Fruit fly (Drosophila melanogaster) whole organism, prepupa: ENCODE data around the gene CG14230.
A peak's percentile ranks its signal among the peaks of the same experiment; 100 is the strongest.

Source experiments
- Blimp-1 ChIP-seq: fragments of 200-800 bp; sonication (Bioruptor generic); optimal IDR thresholded peaks from 3 replicates; lab custom pipeline; 2017; ENCODE audit warnings: missing biosample characterization, missing genetic modification characterization, mild to moderate bottlenecking, moderate library complexity, missing genetic modification reagents
- CG11294 ChIP-seq: fragments of 200-800 bp; sonication (Bioruptor generic); IDR thresholded peaks from 2 replicates; pipeline ENCODE4 v1.3.6; 2022; ENCODE audit warnings: missing biosample characterization, missing genetic modification characterization
- CG11762 ChIP-seq: fragments of 200-800 bp; sonication (Bioruptor generic); optimal IDR thresholded peaks from 3 replicates; lab custom pipeline; 2016; ENCODE audit warnings: missing biosample characterization, missing genetic modification characterization; ENCODE audit not compliant: insufficient read depth
- CG11902 ChIP-seq: fragments of 200-800 bp; sonication (Bioruptor generic); optimal IDR thresholded peaks from 3 replicates; lab custom pipeline; 2016; ENCODE audit warnings: missing biosample characterization, missing genetic modification characterization
- CG15336 ChIP-seq: fragments of 200-800 bp; sonication (Bioruptor generic); IDR thresholded peaks from 2 replicates; pipeline ENCODE4 v1.3.6; 2022; ENCODE audit warnings: missing biosample characterization, missing genetic modification characterization
- CG1621 ChIP-seq: fragments of 200-800 bp; sonication (Bioruptor generic); optimal IDR thresholded peaks from 3 replicates; lab custom pipeline; 2018; ENCODE audit warnings: missing biosample characterization, mild to moderate bottlenecking, missing genetic modification characterization
- CG16779 ChIP-seq: fragments of 200-800 bp; sonication (Bioruptor generic); optimal IDR thresholded peaks from 3 replicates; lab custom pipeline; 2017; ENCODE audit warnings: missing biosample characterization, mild to moderate bottlenecking, missing genetic modification characterization
- CG3032 ChIP-seq: fragments of 200-800 bp; optimal IDR thresholded peaks from 2 replicates; lab custom pipeline; 2019; ENCODE audit warnings: missing biosample characterization, mild to moderate bottlenecking, missing genetic modification characterization, moderate library complexity
- CG31627 ChIP-seq: fragments of 200-800 bp; sonication (Bioruptor generic); optimal IDR thresholded peaks from 3 replicates; lab custom pipeline; 2016; ENCODE audit warnings: missing biosample characterization, missing genetic modification characterization
- CG32006 ChIP-seq: fragments of 200-800 bp; sonication (Bioruptor generic); optimal IDR thresholded peaks from 3 replicates; lab custom pipeline; 2017; ENCODE audit warnings: missing biosample characterization, mild to moderate bottlenecking, missing genetic modification characterization
- CG34406 ChIP-seq: fragments of 200-800 bp; sonication (Bioruptor generic); optimal IDR thresholded peaks from 3 replicates; lab custom pipeline; 2016; ENCODE audit warnings: missing biosample characterization, missing genetic modification characterization
- CG3919 ChIP-seq: fragments of 200-800 bp; sonication (Bioruptor generic); optimal IDR thresholded peaks from 3 replicates; lab custom pipeline; 2016; ENCODE audit warnings: missing biosample characterization, missing genetic modification characterization
- CG6163 ChIP-seq: fragments of 200-800 bp; sonication (Bioruptor generic); IDR thresholded peaks from 3 replicates; pipeline ENCODE4 v1.3.6; 2022; ENCODE audit warnings: missing biosample characterization, missing genetic modification characterization
- CG6276 ChIP-seq: fragments of 200-800 bp; sonication (Bioruptor generic); optimal IDR thresholded peaks from 2 replicates; lab custom pipeline; 2017; ENCODE audit warnings: missing biosample characterization, mild to moderate bottlenecking, missing genetic modification characterization
- CG6808 ChIP-seq: fragments of 200-800 bp; sonication (Bioruptor generic); optimal IDR thresholded peaks from 3 replicates; lab custom pipeline; 2017; ENCODE audit warnings: missing biosample characterization, missing genetic modification characterization, mild to moderate bottlenecking, moderate library complexity, missing genetic modification reagents
- CG6854 ChIP-seq: fragments of 200-800 bp; sonication (Bioruptor generic); optimal IDR thresholded peaks from 2 replicates; lab custom pipeline; 2017; ENCODE audit warnings: missing biosample characterization, mild to moderate bottlenecking, missing genetic modification characterization
- CG7368 ChIP-seq: fragments of 200-800 bp; sonication (Bioruptor generic); optimal IDR thresholded peaks from 3 replicates; lab custom pipeline; 2016; ENCODE audit warnings: missing biosample characterization, missing genetic modification characterization
- CG8119 ChIP-seq: fragments of 200-800 bp; sonication (Bioruptor generic); IDR thresholded peaks from 3 replicates; pipeline ENCODE4 v1.3.6; 2022; ENCODE audit warnings: missing biosample characterization, missing genetic modification characterization
- Eip75B ChIP-seq: fragments of 200-800 bp; sonication (Bioruptor generic); optimal IDR thresholded peaks from 3 replicates; lab custom pipeline; 2016; ENCODE audit warnings: missing biosample characterization, missing genetic modification characterization
- Eip93F ChIP-seq: fragments of 200-800 bp; sonication (Bioruptor generic); optimal IDR thresholded peaks from 2 replicates; lab custom pipeline; 2016; ENCODE audit warnings: missing biosample characterization, mild to moderate bottlenecking, missing genetic modification characterization
- Ets96B ChIP-seq: fragments of 200-800 bp; optimal IDR thresholded peaks from 2 replicates; lab custom pipeline; 2019; ENCODE audit warnings: missing biosample characterization, mild to moderate bottlenecking, missing genetic modification characterization, moderate library complexity
- Hr38 ChIP-seq: sonication (Bioruptor generic); optimal IDR thresholded peaks from 2 replicates; lab custom pipeline; 2016; ENCODE audit warnings: missing biosample characterization, missing genetic modification characterization
- Hr4 ChIP-seq: fragments of 200-800 bp; sonication (Bioruptor generic); optimal IDR thresholded peaks from 3 replicates; lab custom pipeline; 2016; ENCODE audit warnings: missing biosample characterization, missing genetic modification characterization
- Lpt ChIP-seq: fragments of 200-800 bp; sonication (Bioruptor generic); optimal IDR thresholded peaks from 3 replicates; lab custom pipeline; 2016; ENCODE audit warnings: missing biosample characterization, missing genetic modification characterization
- Smox ChIP-seq: fragments of 200-800 bp; sonication (Bioruptor generic); optimal IDR thresholded peaks from 3 replicates; lab custom pipeline; 2016; ENCODE audit warnings: missing biosample characterization, missing genetic modification characterization
- Sox102F ChIP-seq: fragments of 200-800 bp; sonication (Bioruptor generic); optimal IDR thresholded peaks from 2 replicates; lab custom pipeline; 2016; ENCODE audit warnings: missing biosample characterization, mild to moderate bottlenecking, missing genetic modification characterization
- Sox14 ChIP-seq: fragments of 200-800 bp; sonication (Bioruptor generic); optimal IDR thresholded peaks from 3 replicates; lab custom pipeline; 2016; ENCODE audit warnings: missing biosample characterization, missing genetic modification characterization
- Sox15 ChIP-seq: fragments of 200-800 bp; sonication (Bioruptor generic); optimal IDR thresholded peaks from 3 replicates; lab custom pipeline; 2016; ENCODE audit warnings: missing biosample characterization, missing genetic modification characterization
- achi ChIP-seq: fragments of 200-800 bp; sonication (Bioruptor generic); optimal IDR thresholded peaks from 3 replicates; lab custom pipeline; 2016; ENCODE audit warnings: missing biosample characterization, missing genetic modification characterization
- acj6 ChIP-seq: fragments of 200-800 bp; sonication (Bioruptor generic); optimal IDR thresholded peaks from 3 replicates; lab custom pipeline; 2016; ENCODE audit warnings: missing biosample characterization, missing genetic modification characterization
- cyc ChIP-seq: fragments of 200-800 bp; sonication (Bioruptor generic); optimal IDR thresholded peaks from 3 replicates; lab custom pipeline; 2016; ENCODE audit warnings: missing biosample characterization, missing genetic modification characterization
- dac ChIP-seq: fragments of 200-800 bp; sonication (Bioruptor generic); optimal IDR thresholded peaks from 2 replicates; lab custom pipeline; 2017; ENCODE audit warnings: missing biosample characterization, mild to moderate bottlenecking, missing genetic modification characterization
- esn ChIP-seq: fragments of 200-800 bp; sonication (Bioruptor generic); optimal IDR thresholded peaks from 2 replicates; lab custom pipeline; 2016; ENCODE audit warnings: missing biosample characterization, mild to moderate bottlenecking, missing genetic modification characterization, moderate library complexity
- fd59A ChIP-seq: fragments of 200-800 bp; sonication (Bioruptor generic); optimal IDR thresholded peaks from 2 replicates; lab custom pipeline; 2017; ENCODE audit warnings: missing biosample characterization, mild to moderate bottlenecking, missing genetic modification characterization, missing genetic modification reagents
- fd85E ChIP-seq: fragments of 200-800 bp; sonication (Bioruptor generic); optimal IDR thresholded peaks from 3 replicates; lab custom pipeline; 2016; ENCODE audit warnings: missing biosample characterization, missing genetic modification characterization
- fkh ChIP-seq: fragments of 200-800 bp; sonication (Bioruptor generic); optimal IDR thresholded peaks from 3 replicates; lab custom pipeline; 2017; ENCODE audit warnings: missing biosample characterization, mild to moderate bottlenecking, missing genetic modification characterization, moderate library complexity
- net ChIP-seq: fragments of 200-800 bp; sonication (Bioruptor generic); optimal IDR thresholded peaks from 3 replicates; lab custom pipeline; 2016; ENCODE audit warnings: missing biosample characterization, missing genetic modification characterization
- pdm3 ChIP-seq: fragments of 200-800 bp; sonication (Bioruptor generic); optimal IDR thresholded peaks from 3 replicates; lab custom pipeline; 2016; ENCODE audit warnings: missing biosample characterization, missing genetic modification characterization
- salr ChIP-seq, 2 experiments: fragments of 200-800 bp; sonication (Bioruptor generic); optimal IDR thresholded peaks; 3 replicates each; lab custom pipeline; 2016 to 2018; ENCODE audit warnings: missing biosample characterization in 2 of 2, missing genetic modification characterization in 2 of 2, mild to moderate bottlenecking in 1 of 2
- ss ChIP-seq, 2 experiments: fragments of 200-800 bp; sonication (Bioruptor generic); optimal IDR thresholded peaks; 2 replicates in 1 of 2; 3 replicates in 1 of 2; lab custom pipeline; 2017 to 2018; ENCODE audit warnings: mild to moderate bottlenecking in 2 of 2, missing biosample characterization in 2 of 2, missing genetic modification characterization in 2 of 2, moderate library complexity in 1 of 2
- svp ChIP-seq: fragments of 200-800 bp; sonication (Bioruptor generic); peaks from one replicate; lab custom pipeline; 2016; ENCODE audit warnings: missing biosample characterization, missing genetic modification characterization
- topi ChIP-seq: fragments of 200-800 bp; sonication (Bioruptor generic); optimal IDR thresholded peaks from 3 replicates; lab custom pipeline; 2016; ENCODE audit warnings: missing biosample characterization, missing genetic modification characterization
- vri ChIP-seq: fragments of 200-800 bp; sonication (Bioruptor generic); optimal IDR thresholded peaks from 3 replicates; lab custom pipeline; 2016; ENCODE audit warnings: missing biosample characterization, mild to moderate bottlenecking, missing genetic modification characterization

CG14230 gene

DNA sequence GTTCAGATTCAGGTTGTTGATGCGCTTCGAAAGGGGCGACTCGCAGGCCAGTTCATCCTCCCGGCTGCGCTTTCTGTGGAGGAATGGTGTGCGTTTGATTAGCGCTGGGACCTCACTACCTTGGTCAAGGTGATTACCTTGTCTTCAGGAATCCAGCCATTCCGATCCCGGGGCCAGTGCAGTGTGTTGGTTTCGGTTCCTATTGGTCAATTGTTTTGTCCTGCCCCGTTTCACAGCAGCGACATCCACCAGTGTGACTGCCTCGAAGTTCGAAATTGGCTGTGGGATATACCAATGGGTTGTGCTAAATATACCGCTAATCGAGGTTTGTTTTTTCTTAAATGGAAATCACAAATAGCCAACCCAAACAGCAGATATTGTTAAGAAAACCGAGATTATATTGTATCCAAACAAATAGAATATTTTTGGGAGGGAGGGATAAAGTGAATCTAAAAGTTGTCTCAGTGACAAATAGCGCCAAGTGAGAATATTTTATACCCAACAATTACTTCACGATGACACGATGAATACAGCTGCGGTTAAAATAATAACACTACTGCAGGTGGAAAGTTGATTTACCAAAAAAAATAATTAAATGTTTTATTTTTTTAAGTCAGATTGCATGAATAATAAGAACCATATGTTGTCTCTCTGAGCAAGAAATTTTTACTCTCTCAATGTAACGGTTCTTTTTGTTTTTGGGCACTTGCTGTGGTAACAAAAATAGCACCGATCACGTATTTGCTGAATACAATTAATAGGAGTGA, 9.0 kb upstream of the CG14230 start, which contains the start of gene CG14229 (continued):
- TF ChIP-seq Smox (GFP tag; lab: Kevin White, UChicago) (peak; percentile 44), CG34406 (GFP tag; lab: Kevin White, UChicago) (peak; percentile 49), CG6808 (no peak), ss (GFP tag; optimal IDR thresholded peaks at IDR 0.05; lab: Kevin White, UChicago) (no peak), Sox14 (peak; percentile 22), cyc (peak; percentile 32), fd59A (GFP tag; lab: Kevin White, UChicago) (no peak), CG32006 (GFP tag; lab: Kevin White, UChicago) (peak; percentile 43), CG6163 (GFP tag; lab: Robert Waterston, UW) (peak; percentile 66), CG15336 (GFP tag; lab: Robert Waterston, UW) (peak; percentile 61), CG11294 (GFP tag; lab: Robert Waterston, UW) (no peak), Lpt (GFP tag; lab: Kevin White, UChicago) (no peak), CG8119 (GFP tag; lab: Robert Waterston, UW) (peak; percentile 35; the same call in 1 of the 3 replicates), esn (GFP tag; lab: Kevin White, UChicago) (peak; percentile 28), topi (GFP tag; lab: Kevin White, UChicago) (peak; percentile 47), Blimp-1 (GFP tag; lab: Kevin White, UChicago) (no peak), fkh (GFP tag; lab: Kevin White, UChicago) (no peak), achi (peak; percentile 24), Eip93F (GFP tag; lab: Kevin White, UChicago) (no peak), Hr4 (GFP tag; lab: Kevin White, UChicago) (peak; percentile 39), CG6276 (GFP tag; lab: Kevin White, UChicago) (no peak), CG6854 (GFP tag; lab: Kevin White, UChicago) (no peak), vri (no peak), CG3919 (GFP tag; lab: Kevin White, UChicago) (no peak), Eip75B (no peak), fd85E (GFP tag; lab: Kevin White, UChicago) (no peak), CG7368 (GFP tag; lab: Kevin White, UChicago) (no peak)

DNA sequence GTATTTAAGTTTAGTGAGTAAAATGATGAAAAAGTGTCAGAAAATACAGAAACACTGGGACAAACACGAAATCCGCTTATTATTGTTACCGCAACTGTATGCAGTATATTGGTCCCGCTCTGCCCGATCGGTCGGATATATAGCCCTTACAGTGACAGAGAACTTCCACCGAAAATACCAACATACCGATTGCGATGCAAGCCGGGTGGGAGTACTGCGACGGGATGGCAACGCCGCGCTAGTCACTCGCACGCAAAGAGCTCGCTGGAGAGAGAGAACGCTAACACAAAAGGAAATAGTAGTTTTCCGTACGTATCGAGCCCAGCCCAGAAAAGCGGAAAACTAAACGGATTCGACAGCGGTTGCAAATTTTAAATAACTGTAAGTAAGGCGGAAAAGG, 7.1 kb upstream of the CG14230 start, which contains the start of gene Cdc42:
TSS of gene Cdc42 (plus strand) at position 247 of the 400 bp plus-strand sequence.
- no peak for TF ChIP-seq Hr38 (GFP tag; lab: Kevin White, UChicago)
- 0 out of 3 replicates have a peak, but pooled peaks have one; percentile 32 for TF ChIP-seq CG6163 (GFP tag; lab: Robert Waterston, UW)
- peak; percentile 35 for TF ChIP-seq CG1621

DNA sequence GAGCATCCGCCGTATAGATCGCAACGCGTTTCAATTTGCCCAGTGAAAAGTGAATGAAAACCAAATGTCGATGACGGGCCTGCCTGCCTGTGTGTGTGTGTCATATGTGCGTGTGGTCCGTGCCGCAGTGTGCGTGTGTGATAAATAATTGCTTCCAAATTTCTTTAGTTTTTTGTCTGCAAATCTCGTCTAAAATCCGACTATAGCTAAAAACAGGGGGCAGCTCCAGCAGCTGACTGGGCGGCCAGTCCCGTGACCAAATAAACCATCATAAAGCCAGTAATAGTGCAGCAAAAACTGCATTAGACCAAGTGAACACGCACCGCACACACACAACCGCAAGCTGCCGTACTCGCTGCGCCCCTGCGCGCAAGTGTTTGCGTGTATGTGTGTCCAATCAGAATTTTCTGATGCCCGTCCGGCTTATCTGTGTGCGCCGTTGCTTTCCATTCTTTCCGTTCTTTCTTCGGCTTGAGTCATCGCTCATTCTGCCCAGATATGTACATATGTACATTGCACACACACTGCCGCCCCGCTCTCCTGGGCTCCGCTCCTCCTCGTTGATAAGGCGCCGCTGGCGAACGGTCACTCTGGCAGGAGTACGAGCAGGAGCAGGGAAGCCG, 6.6 kb upstream of the CG14230 start:
- no peak for TF ChIP-seq CG3032
- TF ChIP-seq CG11294 (GFP tag; lab: Robert Waterston, UW): no peak
- no peak for TF ChIP-seq CG32006 (GFP tag; lab: Kevin White, UChicago)
- no peak for TF ChIP-seq CG31627 (GFP tag; lab: Kevin White, UChicago)
- no peak for TF ChIP-seq Sox102F (GFP tag; lab: Kevin White, UChicago)
- no peak for TF ChIP-seq fd85E (GFP tag; lab: Kevin White, UChicago)
- TF ChIP-seq svp (GFP tag; lab: Kevin White, UChicago): no peak
- no peak for TF ChIP-seq dac (GFP tag; lab: Kevin White, UChicago)
- TF ChIP-seq Eip93F (GFP tag; lab: Kevin White, UChicago): no peak
- TF ChIP-seq CG6854 (GFP tag; lab: Kevin White, UChicago): peak; percentile 10
- TF ChIP-seq fd59A (GFP tag; lab: Kevin White, UChicago): no peak
- no peak for TF ChIP-seq pdm3 (GFP tag; lab: Kevin White, UChicago)
- no peak for TF ChIP-seq CG3919 (GFP tag; lab: Kevin White, UChicago)
- TF ChIP-seq Ets96B (tag; lab: Kevin White, UChicago): no peak
- TF ChIP-seq Sox15: no peak
- no peak for TF ChIP-seq Lpt (GFP tag; lab: Kevin White, UChicago)
- no peak for TF ChIP-seq achi
- TF ChIP-seq CG11902 (GFP tag; lab: Kevin White, UChicago): no peak
- no peak for TF ChIP-seq salr (GFP tag; optimal IDR thresholded peaks at IDR 0.05; lab: Kevin White, UChicago)
- peak; percentile 21 for TF ChIP-seq esn (GFP tag; lab: Kevin White, UChicago)
- TF ChIP-seq CG1621: peak; percentile 63
- 0 out of 3 replicates have a peak, but pooled peaks have one; percentile 24 for TF ChIP-seq CG6163 (GFP tag; lab: Robert Waterston, UW)
- TF ChIP-seq Sox14: peak; percentile 48
- TF ChIP-seq CG7368 (GFP tag; lab: Kevin White, UChicago): no peak
- no peak for TF ChIP-seq CG11762 (GFP tag; lab: Kevin White, UChicago)
- TF ChIP-seq CG16779 (tag; lab: Kevin White, UChicago): no peak
- no peak for TF ChIP-seq acj6
- no peak for TF ChIP-seq net
- TF ChIP-seq Hr38 (GFP tag; lab: Kevin White, UChicago): no peak
- TF ChIP-seq CG15336 (GFP tag; lab: Robert Waterston, UW): no peak
